Worm (Caenorhabditis elegans) whole organism, L3 larva: ENCODE data around the gene F42A10.9.

Experiments used
- ZK546.5 ChIP-seq: sonication (generic microtip); optimal IDR thresholded peaks from 2 replicates; lab custom pipeline; 2017; ENCODE audit warnings: missing biosample characterization, missing genetic modification characterization
- nhr-11 ChIP-seq: fragments of 150-350 bp; optimal IDR thresholded peaks from 2 replicates; lab custom pipeline; 2014; ENCODE audit warnings: missing biosample characterization, missing genetic modification characterization
- unc-62 ChIP-seq: fragments of 150-350 bp; sonication (generic microtip); optimal IDR thresholded peaks from 4 replicates; lab custom pipeline; 2014; ENCODE audit warnings: missing biosample characterization, missing genetic modification reagents, missing genetic modification characterization
- zag-1 ChIP-seq: fragments of 150-350 bp; optimal IDR thresholded peaks from 2 replicates; lab custom pipeline; 2014; ENCODE audit warnings: missing biosample characterization, missing genetic modification characterization

- no peak for TF ChIP-seq ZK546.5 (tag; lab: Kevin White, UChicago)
- no peak for TF ChIP-seq zag-1
- TF ChIP-seq nhr-11 (tag; lab: Kevin White, UChicago): no peak
- no peak for TF ChIP-seq unc-62 (GFP tag; lab: Kevin White, UChicago)
Observed at ce11 chrIII:6215943-6216342, 51.6 kb downstream of the F42A10.9 start.
